Worm (Caenorhabditis elegans): ENCODE data around the gene T12A7.9.

The T12A7.9 gene

DNA sequence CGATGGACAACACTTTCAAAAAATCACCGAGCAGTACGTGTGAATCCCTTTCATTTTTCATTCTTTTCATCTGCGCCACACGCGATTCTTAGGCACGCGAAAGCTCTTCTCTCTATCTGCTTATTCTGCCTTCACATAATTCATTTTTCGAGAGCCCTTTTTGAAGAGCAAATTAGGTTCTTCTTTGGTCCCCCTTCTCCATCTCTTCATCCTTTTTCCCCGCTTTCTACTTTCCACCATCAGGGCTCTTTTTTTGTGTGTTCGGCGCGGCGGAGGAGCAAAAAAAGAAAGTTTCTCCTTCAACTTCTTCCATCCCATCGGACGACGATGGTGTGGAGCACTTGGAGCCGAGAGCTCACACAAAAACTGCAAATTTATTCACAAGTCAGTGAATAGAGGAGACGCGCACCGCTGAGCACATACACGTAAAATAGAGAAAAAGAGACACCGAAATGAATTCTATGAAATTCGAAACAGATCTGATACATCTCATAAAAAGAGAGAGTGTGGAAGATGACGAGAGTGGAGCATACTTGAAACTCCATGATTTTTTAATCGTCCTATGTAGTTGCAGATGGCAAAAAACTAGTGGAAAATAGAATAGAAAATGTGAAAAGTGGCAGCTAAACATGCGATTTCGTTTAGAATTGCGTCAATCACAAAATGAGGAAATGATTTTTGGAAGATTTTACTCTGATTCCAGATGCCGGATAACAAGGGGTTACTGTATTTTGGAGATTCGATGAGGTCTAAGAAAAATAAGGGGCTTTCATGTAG is 29.4 kb upstream of the T12A7.9 start:
- TF ChIP-seq nfya-1 (tag; optimal IDR thresholded peaks at IDR 0.05; ENCODE audit: insufficient read depth) (peak; percentile 2), fkh-10 (GFP tag; optimal IDR thresholded peaks at IDR 0.05) (peak; percentile 63), lsy-12 (tag; optimal IDR thresholded peaks at IDR 0.05) (no peak), ceh-82 (tag; optimal IDR thresholded peaks at IDR 0.05) (no peak)

DNA sequence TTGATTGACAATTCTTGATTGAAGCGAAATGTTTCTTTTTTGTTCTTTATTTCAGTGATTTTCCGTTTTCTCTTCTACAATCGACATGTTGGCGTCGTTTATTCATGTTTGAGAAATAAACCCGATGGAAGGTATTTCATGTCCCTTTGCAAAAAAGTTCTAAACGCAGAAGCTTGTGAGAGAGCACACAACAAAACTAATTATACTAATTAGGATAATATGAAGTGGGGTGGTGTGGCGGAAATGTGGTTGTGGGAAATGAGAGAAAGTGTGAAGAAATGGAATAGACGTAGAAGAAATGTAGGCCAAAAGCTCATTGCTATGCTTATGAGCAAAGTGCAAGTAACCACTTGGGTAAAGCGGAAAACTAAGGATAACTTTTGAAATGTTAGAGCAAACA is 27.0 kb upstream of the T12A7.9 start:
- TF ChIP-seq aly-2 (tag; optimal IDR thresholded peaks at IDR 0.05) (no peak), elt-1 (tag; optimal IDR thresholded peaks at IDR 0.05) (no peak), R02D3.7 (tag; optimal IDR thresholded peaks at IDR 0.05) (no peak), ceh-16 (tag; optimal IDR thresholded peaks at IDR 0.05) (no peak), egl-27 (tag; optimal IDR thresholded peaks at IDR 0.05) (no peak), nhr-28 (tag; optimal IDR thresholded peaks at IDR 0.05) (no peak)

ce11 chrIV:11779028-11779427 is 23.2 kb upstream of the T12A7.9 start, which contains the start of gene lpr-2:
Gene lpr-2 (plus strand): TSS chrIV:11779216.
- TF ChIP-seq nhr-11 (tag; optimal IDR thresholded peaks at IDR 0.05), result no peak

DNA sequence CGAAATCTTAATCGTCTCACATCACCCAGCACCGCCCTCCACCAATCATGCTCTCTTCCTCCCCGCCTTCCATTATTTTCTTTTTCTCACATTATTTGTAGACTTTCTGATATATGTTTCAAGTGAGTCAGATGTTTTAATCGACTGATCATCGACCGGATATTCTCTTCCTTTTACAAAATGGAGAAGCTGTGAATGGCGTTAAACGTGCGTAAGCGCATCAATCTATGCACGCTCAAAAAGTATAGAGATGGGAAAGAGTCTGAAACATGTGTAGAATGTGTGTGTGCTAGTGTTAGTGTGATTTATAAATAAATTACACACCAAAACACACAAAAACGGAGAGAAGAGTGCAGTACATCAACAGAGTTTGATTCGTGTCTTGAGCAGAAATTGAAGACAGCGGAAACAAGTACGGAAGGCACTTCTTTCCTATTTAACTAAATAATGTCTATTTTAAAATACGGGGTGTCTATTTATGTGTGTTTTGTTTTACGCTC is 21.2 kb upstream of the T12A7.9 start:
- no peak for TF ChIP-seq elt-3 (tag; optimal IDR thresholded peaks at IDR 0.05)
- TF ChIP-seq nhr-43 (tag; optimal IDR thresholded peaks at IDR 0.05; ENCODE audit: poor library complexity, severe bottlenecking), result no peak
- no peak for TF ChIP-seq tbx-2 (tag; optimal IDR thresholded peaks at IDR 0.05)
- TF ChIP-seq ama-1 (optimal IDR thresholded peaks at IDR 0.05), result no peak

DNA sequence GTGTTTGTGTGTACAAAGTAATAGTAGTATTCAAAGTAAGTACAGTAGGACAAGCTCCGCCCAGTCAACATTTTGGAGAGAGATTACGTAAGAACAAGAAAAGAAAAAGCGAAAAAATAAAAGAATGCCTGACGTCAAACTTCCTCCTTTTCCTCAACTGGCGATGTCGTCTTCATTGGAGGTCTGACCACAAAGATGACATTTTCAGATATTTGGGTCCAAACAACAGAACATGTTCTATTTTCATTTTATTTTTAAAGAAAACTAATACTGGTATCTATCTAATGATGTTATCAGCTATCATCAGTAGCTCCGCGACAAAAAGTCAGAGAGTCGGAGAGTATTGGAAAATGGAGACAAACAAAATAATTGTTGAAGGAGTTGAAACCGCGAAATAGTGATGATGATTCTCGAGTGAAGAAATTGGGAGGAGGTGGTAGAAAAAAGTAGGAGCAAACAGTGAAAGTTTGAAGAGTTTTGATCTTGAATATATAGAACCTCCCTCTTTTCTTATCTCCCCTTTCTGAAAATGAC is 18.0 kb upstream of the T12A7.9 start, which contains the start of gene lips-5:
Gene lips-5 (minus strand): TSS at position 51 of the 534 bp plus-strand sequence.
- TF ChIP-seq ceh-82 (tag; optimal IDR thresholded peaks at IDR 0.05) (no peak), elt-2 (tag; optimal IDR thresholded peaks at IDR 0.05) (peak; percentile 56), ama-1 (optimal IDR thresholded peaks at IDR 0.05) (no peak)

ce11 chrIV:11772119-11772518 is 16.3 kb upstream of the T12A7.9 start:
- TF ChIP-seq nhr-43 (tag; optimal IDR thresholded peaks at IDR 0.05; ENCODE audit: poor library complexity, severe bottlenecking) (no peak), hmg-11 (tag; optimal IDR thresholded peaks at IDR 0.05) (no peak), ceh-9 (tag; optimal IDR thresholded peaks at IDR 0.05) (no peak), snpc-4 (tag; optimal IDR thresholded peaks at IDR 0.05) (no peak), lin-15B (tag; optimal IDR thresholded peaks at IDR 0.05) (no peak), eor-1 (tag; optimal IDR thresholded peaks at IDR 0.05) (no peak), nhr-67 (tag; optimal IDR thresholded peaks at IDR 0.05) (no peak), tbx-2 (tag; optimal IDR thresholded peaks at IDR 0.05) (no peak), egl-5 (tag; optimal IDR thresholded peaks at IDR 0.05) (no peak), R02D3.7 (tag; optimal IDR thresholded peaks at IDR 0.05) (no peak), unc-39 (tag; optimal IDR thresholded peaks at IDR 0.05) (no peak), ZK546.5 (tag; optimal IDR thresholded peaks at IDR 0.05) (no peak), nhr-25 (tag; optimal IDR thresholded peaks at IDR 0.05) (no peak), elt-1 (tag; optimal IDR thresholded peaks at IDR 0.05) (no peak), nhr-76 (tag; optimal IDR thresholded peaks at IDR 0.05) (no peak), ztf-4 (tag; optimal IDR thresholded peaks at IDR 0.05) (no peak), egl-27 (tag; optimal IDR thresholded peaks at IDR 0.05) (no peak), sea-2 (GFP tag; optimal IDR thresholded peaks at IDR 0.05) (no peak), lin-39 (tag; optimal IDR thresholded peaks at IDR 0.05) (no peak)
